Fruit fly (Drosophila melanogaster) whole organism, embryonic: ENCODE measurements around the gene CG34265.

Source experiments
- Atf6 ChIP-seq: fragments of 200-800 bp; sonication (Bioruptor generic); IDR thresholded peaks from 2 replicates; pipeline ENCODE4 v1.3.6; 2022; ENCODE audit warnings: missing biosample characterization, missing genetic modification characterization
- BtbVII ChIP-seq: fragments of 200-800 bp; sonication (Bioruptor generic); optimal IDR thresholded peaks from 3 replicates; lab custom pipeline; 2017; ENCODE audit warnings: missing biosample characterization, mild to moderate bottlenecking, missing genetic modification characterization
- CG11560 ChIP-seq: fragments of 200-800 bp; sonication (Bioruptor generic); IDR thresholded peaks from 3 replicates; pipeline ENCODE4 v1.3.6; 2022; ENCODE audit warnings: missing biosample characterization, missing genetic modification characterization
- CG13123 ChIP-seq: fragments of 200-800 bp; sonication (Bioruptor generic); optimal IDR thresholded peaks from 2 replicates; lab custom pipeline; 2016; ENCODE audit warnings: missing biosample characterization, missing genetic modification characterization
- CG14710 ChIP-seq: fragments of 200-800 bp; sonication (Bioruptor generic); optimal IDR thresholded peaks from 3 replicates; lab custom pipeline; 2019; ENCODE audit warnings: missing biosample characterization, mild to moderate bottlenecking, missing genetic modification characterization, moderate library complexity
- CG15514 ChIP-seq: fragments of 200-800 bp; sonication (Bioruptor generic); optimal IDR thresholded peaks from 3 replicates; lab custom pipeline; 2017; ENCODE audit warnings: missing biosample characterization, missing genetic modification characterization, mild to moderate bottlenecking, moderate library complexity, missing genetic modification reagents
- CG17385 ChIP-seq: fragments of 200-800 bp; sonication (Bioruptor generic); optimal IDR thresholded peaks from 3 replicates; lab custom pipeline; 2018; ENCODE audit warnings: missing biosample characterization, mild to moderate bottlenecking, missing genetic modification characterization
- CG18599 ChIP-seq: fragments of 200-800 bp; sonication (Bioruptor generic); optimal IDR thresholded peaks from 3 replicates; lab custom pipeline; 2017; ENCODE audit warnings: missing biosample characterization, missing genetic modification characterization, mild to moderate bottlenecking, moderate library complexity, missing genetic modification reagents
- CG2678 ChIP-seq: fragments of 200-800 bp; sonication (Bioruptor generic); optimal IDR thresholded peaks from 3 replicates; lab custom pipeline; 2019; ENCODE audit warnings: missing biosample characterization, mild to moderate bottlenecking, missing genetic modification characterization, moderate library complexity
- CG2875 ChIP-seq: fragments of 200-800 bp; sonication (Bioruptor generic); optimal IDR thresholded peaks from 2 replicates; lab custom pipeline; 2017; ENCODE audit warnings: missing biosample characterization, mild to moderate bottlenecking, missing genetic modification characterization, missing genetic modification reagents
- CG2889 ChIP-seq: fragments of 200-800 bp; sonication (Bioruptor generic); IDR thresholded peaks from 3 replicates; pipeline ENCODE4 v1.3.6; 2022; ENCODE audit warnings: missing biosample characterization, missing genetic modification characterization
- CG31224 ChIP-seq: fragments of 200-800 bp; sonication (Bioruptor generic); IDR thresholded peaks from 2 replicates; pipeline ENCODE4 v1.3.6; 2022; ENCODE audit warnings: missing biosample characterization, missing genetic modification characterization
- CG32767 ChIP-seq: fragments of 200-800 bp; sonication (Bioruptor generic); IDR thresholded peaks from 2 replicates; pipeline ENCODE4 v1.3.6; 2022; ENCODE audit warnings: missing biosample characterization, missing genetic modification characterization
- CG34376 ChIP-seq: fragments of 200-800 bp; sonication (Bioruptor generic); optimal IDR thresholded peaks from 2 replicates; lab custom pipeline; 2018; ENCODE audit warnings: missing biosample characterization, mild to moderate bottlenecking, missing genetic modification characterization
- CG34422 ChIP-seq: fragments of 200-800 bp; sonication (Bioruptor generic); IDR thresholded peaks from 3 replicates; pipeline ENCODE4 v1.3.6; 2022; ENCODE audit warnings: missing biosample characterization, missing genetic modification characterization
- CG6272 ChIP-seq: fragments of 200-800 bp; sonication (Bioruptor generic); IDR thresholded peaks from 2 replicates; pipeline ENCODE4 v1.3.6; 2022; ENCODE audit warnings: missing biosample characterization, missing genetic modification characterization
- CG8089 ChIP-seq: fragments of 200-800 bp; sonication (Bioruptor generic); optimal IDR thresholded peaks from 3 replicates; lab custom pipeline; 2016; ENCODE audit warnings: missing biosample characterization, missing genetic modification characterization
- CG8944 ChIP-seq: fragments of 200-800 bp; sonication (Bioruptor generic); optimal IDR thresholded peaks from 3 replicates; lab custom pipeline; 2016; ENCODE audit warnings: missing biosample characterization, missing genetic modification characterization
- Dll ChIP-seq: fragments of 200-800 bp; sonication (Bioruptor generic); IDR thresholded peaks from 4 replicates; pipeline ENCODE4 v1.3.6; 2022; ENCODE audit warnings: missing biosample characterization, missing genetic modification characterization; ENCODE audit not compliant: partially characterized antibody
- Ets97D ChIP-seq: fragments of 200-800 bp; sonication (Bioruptor generic); optimal IDR thresholded peaks from 3 replicates; lab custom pipeline; 2016; ENCODE audit warnings: missing biosample characterization, missing genetic modification characterization
- Gug ChIP-seq: fragments of 200-800 bp; sonication (Bioruptor generic); IDR thresholded peaks from 4 replicates; pipeline ENCODE4 v1.3.6; 2022; ENCODE audit warnings: missing biosample characterization, missing genetic modification characterization
- H2.0 ChIP-seq: fragments of 200-800 bp; sonication (Bioruptor generic); IDR thresholded peaks from 2 replicates; pipeline ENCODE4 v1.3.6; 2022; ENCODE audit warnings: missing biosample characterization, missing genetic modification characterization
- Hand ChIP-seq: fragments of 200-800 bp; sonication (Bioruptor generic); optimal IDR thresholded peaks from 2 replicates; lab custom pipeline; 2017; ENCODE audit warnings: mild to moderate bottlenecking, missing biosample characterization, missing genetic modification reagents, missing genetic modification characterization
- HmgZ ChIP-seq: fragments of 200-800 bp; sonication (Bioruptor generic); optimal IDR thresholded peaks from 2 replicates; lab custom pipeline; 2018; ENCODE audit warnings: missing biosample characterization, mild to moderate bottlenecking, missing genetic modification characterization
- Lim3 ChIP-seq: fragments of 200-800 bp; sonication (Bioruptor generic); IDR thresholded peaks from 2 replicates; pipeline ENCODE4 v1.3.6; 2022; ENCODE audit warnings: missing biosample characterization, missing genetic modification characterization
- Lpt ChIP-seq: fragments of >200 bp; optimal IDR thresholded peaks from 2 replicates; lab custom pipeline; 2018; ENCODE audit warnings: missing biosample characterization, missing genetic modification characterization
- MBD-R2 ChIP-seq: fragments of 200-800 bp; sonication (Bioruptor generic); IDR thresholded peaks from 2 replicates; pipeline ENCODE4 v1.3.6; 2022; ENCODE audit warnings: missing biosample characterization, missing genetic modification characterization
- Meics ChIP-seq: fragments of 200-800 bp; sonication (Bioruptor generic); optimal IDR thresholded peaks from 2 replicates; lab custom pipeline; 2017; ENCODE audit warnings: missing biosample characterization, mild to moderate bottlenecking, missing genetic modification characterization
- Mes4 ChIP-seq: fragments of 200-800 bp; sonication (Bioruptor generic); optimal IDR thresholded peaks from 2 replicates; lab custom pipeline; 2016; ENCODE audit warnings: missing biosample characterization, missing genetic modification characterization
- Nf-YB ChIP-seq: fragments of 200-800 bp; sonication (Bioruptor generic); optimal IDR thresholded peaks from 3 replicates; lab custom pipeline; 2019; ENCODE audit warnings: missing biosample characterization, mild to moderate bottlenecking, missing genetic modification characterization, moderate library complexity
- Pdp1 ChIP-seq, 2 experiments: fragments of 200-800 bp; sonication (Bioruptor generic); optimal IDR thresholded peaks; 3 replicates each; lab custom pipeline; 2016; ENCODE audit warnings: missing biosample characterization in 2 of 2, missing genetic modification characterization in 2 of 2, mild to moderate bottlenecking in 1 of 2, moderate library complexity in 1 of 2
- Ravus ChIP-seq: fragments of 200-800 bp; sonication (Bioruptor generic); IDR thresholded peaks from 2 replicates; pipeline ENCODE4 v1.3.6; 2022; ENCODE audit warnings: missing biosample characterization, missing genetic modification characterization
- Xrp1 ChIP-seq: fragments of 200-800 bp; sonication (Bioruptor generic); IDR thresholded peaks from 2 replicates; pipeline ENCODE4 v1.3.6; 2022; ENCODE audit warnings: missing biosample characterization, missing genetic modification characterization
- ab ChIP-seq: fragments of 200-800 bp; sonication (Bioruptor generic); optimal IDR thresholded peaks from 2 replicates; lab custom pipeline; 2016; ENCODE audit warnings: missing biosample characterization, missing genetic modification characterization
- abd-A ChIP-seq: fragments of 200-800 bp; sonication (Bioruptor generic); optimal IDR thresholded peaks from 3 replicates; lab custom pipeline; 2019; ENCODE audit warnings: missing biosample characterization, mild to moderate bottlenecking, missing genetic modification characterization, moderate library complexity
- bcd ChIP-seq: fragments of 200-800 bp; sonication (Bioruptor generic); optimal IDR thresholded peaks from 2 replicates; lab custom pipeline; 2017; ENCODE audit warnings: missing biosample characterization, mild to moderate bottlenecking, missing genetic modification characterization
- chm ChIP-seq: fragments of 200-800 bp; sonication (Bioruptor generic); IDR thresholded peaks from 2 replicates; pipeline ENCODE4 v1.3.6; 2022; ENCODE audit warnings: missing biosample characterization, missing genetic modification characterization
- corto ChIP-seq: fragments of 200-800 bp; sonication (Bioruptor generic); optimal IDR thresholded peaks from 2 replicates; lab custom pipeline; 2016; ENCODE audit warnings: missing biosample characterization, mild to moderate bottlenecking, missing genetic modification characterization, moderate library complexity
- dm ChIP-seq: fragments of 200-800 bp; sonication (Bioruptor generic); optimal IDR thresholded peaks from 3 replicates; lab custom pipeline; 2016; ENCODE audit warnings: missing biosample characterization, missing genetic modification characterization
- dysf ChIP-seq: fragments of 200-800 bp; sonication (Bioruptor generic); IDR thresholded peaks from 3 replicates; pipeline ENCODE4 v1.3.6; 2022; ENCODE audit warnings: missing biosample characterization, missing genetic modification characterization
- ems ChIP-seq: fragments of 200-800 bp; sonication (Bioruptor generic); optimal IDR thresholded peaks from 3 replicates; lab custom pipeline; 2016; ENCODE audit warnings: missing biosample characterization, missing genetic modification characterization
- gt ChIP-seq: fragments of 200-800 bp; sonication (Bioruptor generic); IDR thresholded peaks from 2 replicates; pipeline ENCODE4 v1.3.6; 2022; ENCODE audit warnings: missing biosample characterization, missing genetic modification characterization
- kah ChIP-seq: fragments of 200-800 bp; sonication (Bioruptor generic); optimal IDR thresholded peaks from 2 replicates; lab custom pipeline; 2018; ENCODE audit warnings: missing biosample characterization, mild to moderate bottlenecking, missing genetic modification characterization
- mirr ChIP-seq: fragments of 200-800 bp; sonication (Bioruptor generic); optimal IDR thresholded peaks from 3 replicates; lab custom pipeline; 2018; ENCODE audit warnings: missing biosample characterization, mild to moderate bottlenecking, missing genetic modification characterization
- onecut ChIP-seq: fragments of 200-800 bp; sonication (Bioruptor generic); IDR thresholded peaks from 2 replicates; pipeline ENCODE4 v1.3.6; 2022; ENCODE audit warnings: missing biosample characterization, missing genetic modification characterization
- pho ChIP-seq: fragments of 200-800 bp; sonication (Bioruptor generic); optimal IDR thresholded peaks from 2 replicates; lab custom pipeline; 2016; ENCODE audit warnings: missing biosample characterization, missing genetic modification characterization
- salm ChIP-seq: fragments of 200-800 bp; sonication (Bioruptor generic); optimal IDR thresholded peaks from 2 replicates; lab custom pipeline; 2018; ENCODE audit warnings: missing biosample characterization, mild to moderate bottlenecking, missing genetic modification characterization
- sd ChIP-seq: fragments of 200-800 bp; sonication (Bioruptor generic); optimal IDR thresholded peaks from 3 replicates; lab custom pipeline; 2018; ENCODE audit warnings: missing biosample characterization, mild to moderate bottlenecking, missing genetic modification characterization, moderate library complexity
- shn ChIP-seq: fragments of 200-800 bp; sonication (Bioruptor generic); optimal IDR thresholded peaks from 3 replicates; lab custom pipeline; 2016; ENCODE audit warnings: missing biosample characterization, missing genetic modification characterization
- sug ChIP-seq: fragments of 200-800 bp; optimal IDR thresholded peaks from 2 replicates; lab custom pipeline; 2019; ENCODE audit warnings: missing biosample characterization, mild to moderate bottlenecking, missing genetic modification characterization, moderate library complexity
- ttk ChIP-seq: fragments of 200-800 bp; sonication (Bioruptor generic); IDR thresholded peaks from 2 replicates; pipeline ENCODE4 v2.1.2; 2022; ENCODE audit warnings: missing biosample characterization, missing genetic modification characterization
- wdn ChIP-seq: fragments of 200-800 bp; sonication (Bioruptor generic); IDR thresholded peaks from 2 replicates; pipeline ENCODE4 v1.3.6; 2022; ENCODE audit warnings: missing biosample characterization, missing genetic modification characterization
- wek ChIP-seq: fragments of 200-800 bp; sonication (Bioruptor generic); optimal IDR thresholded peaks from 3 replicates; lab custom pipeline; 2018; ENCODE audit warnings: missing biosample characterization, mild to moderate bottlenecking, missing genetic modification characterization, moderate library complexity

CG34265 gene

dm6 chr3L:3306515-3306914 lies 38.3 kb downstream of the CG34265 start (continued):
- TF ChIP-seq mirr (GFP tag; lab: Kevin White, UChicago) = peak; percentile 62
- no peak for TF ChIP-seq CG11560
- no peak for TF ChIP-seq wdn (GFP tag; lab: Robert Waterston, UW)
- TF ChIP-seq CG13123 (GFP tag; lab: Kevin White, UChicago) = no peak
- TF ChIP-seq Atf6 (GFP tag; lab: Robert Waterston, UW) = no peak
- TF ChIP-seq Dll = no peak
- TF ChIP-seq BtbVII (GFP tag; lab: Kevin White, UChicago) = no peak
- no peak for TF ChIP-seq Gug (GFP tag; lab: Robert Waterston, UW)
- TF ChIP-seq CG14710 (tag; lab: Kevin White, UChicago) = no peak
- peak; percentile 8 for TF ChIP-seq CG2678
- TF ChIP-seq Ets97D = no peak
- TF ChIP-seq ttk (GFP tag; lab: Robert Waterston, UW) = no peak
- peak; percentile 23 for TF ChIP-seq CG15514 (GFP tag; lab: Kevin White, UChicago)
- TF ChIP-seq sd (tag; lab: Kevin White, UChicago) = peak; percentile 66
- no peak for TF ChIP-seq salm (tag; lab: Kevin White, UChicago)
- TF ChIP-seq shn (GFP tag; lab: Kevin White, UChicago) = no peak
- no peak for TF ChIP-seq CG8089
- no peak for TF ChIP-seq bcd (GFP tag; lab: Kevin White, UChicago)
- no peak for TF ChIP-seq CG8944 (GFP tag; lab: Kevin White, UChicago)
- TF ChIP-seq Mes4 (GFP tag; lab: Kevin White, UChicago) = no peak
- TF ChIP-seq Pdp1 (GFP tag; optimal IDR thresholded peaks at IDR 0.05; lab: Kevin White, UChicago) = peak in 1 of 2 experiments; percentile 15
- TF ChIP-seq ab (GFP tag; lab: Kevin White, UChicago) = no peak
- TF ChIP-seq abd-A = no peak
- no peak for TF ChIP-seq H2.0 (GFP tag; lab: Robert Waterston, UW)
- no peak for TF ChIP-seq Xrp1 (GFP tag; lab: Robert Waterston, UW)
- no peak for TF ChIP-seq dysf (GFP tag; lab: Robert Waterston, UW)
- no peak for TF ChIP-seq CG17385 (GFP tag; lab: Kevin White, UChicago)
- peak; percentile 58; the same call in 1 of the 2 replicates for TF ChIP-seq CG31224 (GFP tag; lab: Robert Waterston, UW)
- no peak for TF ChIP-seq corto (GFP tag; lab: Kevin White, UChicago)
- 0 out of 2 replicates have a peak, but pooled peaks have one; percentile 18 for TF ChIP-seq chm (GFP tag; lab: Robert Waterston, UW)
- no peak for TF ChIP-seq HmgZ (tag; lab: Kevin White, UChicago)
- no peak for TF ChIP-seq MBD-R2 (GFP tag; lab: Robert Waterston, UW)
- no peak for TF ChIP-seq Nf-YB
- no peak for TF ChIP-seq pho (GFP tag; lab: Kevin White, UChicago)
- TF ChIP-seq dm (GFP tag; lab: Kevin White, UChicago) = no peak
- TF ChIP-seq CG34422 (GFP tag; lab: Robert Waterston, UW) = no peak
- TF ChIP-seq sug (tag; lab: Kevin White, UChicago) = peak; percentile 55
- peak; percentile 93 for TF ChIP-seq CG34376
- no peak for TF ChIP-seq Ravus (GFP tag; lab: Robert Waterston, UW)
- no peak for TF ChIP-seq kah (GFP tag; lab: Kevin White, UChicago)
- TF ChIP-seq Lim3 (GFP tag; lab: Robert Waterston, UW) = no peak
- peak; percentile 43 for TF ChIP-seq CG18599 (GFP tag; lab: Kevin White, UChicago)
- TF ChIP-seq ems (GFP tag; lab: Kevin White, UChicago) = no peak
- no peak for TF ChIP-seq wek
- no peak for TF ChIP-seq CG32767 (GFP tag; lab: Robert Waterston, UW)
- no peak for TF ChIP-seq CG2889 (GFP tag; lab: Robert Waterston, UW)
- no peak for TF ChIP-seq Hand (GFP tag; lab: Kevin White, UChicago)
- no peak for TF ChIP-seq onecut (GFP tag; lab: Robert Waterston, UW)
- TF ChIP-seq gt (GFP tag; lab: Robert Waterston, UW) = no peak
- no peak for TF ChIP-seq Meics (GFP tag; lab: Kevin White, UChicago)
- TF ChIP-seq CG2875 (GFP tag; lab: Kevin White, UChicago) = no peak
- no peak for TF ChIP-seq CG6272
- TF ChIP-seq Lpt (GFP tag; lab: Kevin White, UChicago) = no peak
